Worm (Caenorhabditis elegans): ENCODE measurements around the gene C01G10.15.

Gene C01G10.15

ce11 chrV:15087207-15087706 lies at the start of gene C01G10.15, which contains the start of gene C01G10.6:
Gene C01G10.15, minus strand, starts transcription at chrV:15087307.
Gene C01G10.6, plus strand, starts transcription at chrV:15087656.
- TF ChIP-seq nhr-10 (tag; optimal IDR thresholded peaks at IDR 0.05) (no peak), ceh-16 (tag; optimal IDR thresholded peaks at IDR 0.05) (no peak), elt-1 (tag; optimal IDR thresholded peaks at IDR 0.05) (no peak), nhr-129 (tag; optimal IDR thresholded peaks at IDR 0.05) (no peak), ztf-4 (tag; optimal IDR thresholded peaks at IDR 0.05) (no peak), nhr-237 (tag; optimal IDR thresholded peaks at IDR 0.05) (no peak), sma-9 (GFP tag; optimal IDR thresholded peaks at IDR 0.05) (peak; percentile 0), sma-9 (tag; optimal IDR thresholded peaks at IDR 0.05) (no peak), gmeb-1 (tag; optimal IDR thresholded peaks at IDR 0.05) (no peak)

DNA sequence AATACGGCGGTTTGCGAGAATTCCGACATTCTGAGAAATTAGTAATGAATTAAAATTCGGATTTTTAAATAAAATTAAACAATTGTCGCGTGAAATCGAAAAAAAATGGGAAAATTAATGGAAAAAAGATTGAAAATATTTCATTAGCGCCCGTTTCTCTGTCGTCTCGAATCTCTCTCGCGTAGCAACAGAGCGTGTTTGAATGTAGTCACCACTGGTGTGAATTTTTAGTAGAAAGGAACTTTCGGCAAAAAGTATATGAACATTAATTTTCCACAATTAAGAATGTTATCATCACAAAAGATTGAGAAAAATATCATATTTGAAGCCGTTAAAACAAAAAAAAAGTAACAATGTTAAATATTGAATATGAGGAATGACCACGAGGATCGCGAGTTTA lies 49.7 kb upstream of the C01G10.15 start, which contains the start of gene aipl-1:
Gene aipl-1, minus strand, starts transcription at position 30 of the 400 bp plus-strand sequence.
- TF ChIP-seq nhr-23 (tag; optimal IDR thresholded peaks at IDR 0.05) (no peak), C34F6.9 (tag; optimal IDR thresholded peaks at IDR 0.05) (peak; percentile 90), ama-1 (optimal IDR thresholded peaks at IDR 0.05) (no peak), ztf-11 (tag; optimal IDR thresholded peaks at IDR 0.05) (no peak), egl-27 (tag; optimal IDR thresholded peaks at IDR 0.05) (peak; percentile 21), ZK546.5 (tag; optimal IDR thresholded peaks at IDR 0.05) (no peak), ztf-4 (tag; optimal IDR thresholded peaks at IDR 0.05) (peak; percentile 16), sma-3 (GFP tag; optimal IDR thresholded peaks at IDR 0.05) (peak; percentile 63), ztf-1 (GFP tag; conservative IDR thresholded peaks at IDR 0.05) (no peak), mbf-1 (tag; optimal IDR thresholded peaks at IDR 0.05) (no peak), dmd-4 (tag; optimal IDR thresholded peaks at IDR 0.05) (no peak), nhr-21 (tag; optimal IDR thresholded peaks at IDR 0.05) (peak; percentile 60), unc-39 (tag; optimal IDR thresholded peaks at IDR 0.05) (no peak), sma-9 (GFP tag; optimal IDR thresholded peaks at IDR 0.05) (peak; percentile 79), sma-9 (tag; optimal IDR thresholded peaks at IDR 0.05) (no peak), sem-4 (tag; optimal IDR thresholded peaks at IDR 0.05) (peak; percentile 3), nhr-10 (tag; optimal IDR thresholded peaks at IDR 0.05) (no peak), unc-62 (GFP tag; optimal IDR thresholded peaks at IDR 0.05) (no peak), nhr-77 (tag; optimal IDR thresholded peaks at IDR 0.05) (no peak), nhr-6 (tag; optimal IDR thresholded peaks at IDR 0.05) (no peak), peb-1 (tag; optimal IDR thresholded peaks at IDR 0.05) (no peak), mab-5 (tag; optimal IDR thresholded peaks at IDR 0.05) (no peak), aly-2 (tag; optimal IDR thresholded peaks at IDR 0.05) (no peak), snpc-4 (tag; optimal IDR thresholded peaks at IDR 0.05) (peak; percentile 68), fos-1 (tag; optimal IDR thresholded peaks at IDR 0.05) (peak; percentile 72), alr-1 (tag; optimal IDR thresholded peaks at IDR 0.05) (no peak), elt-3 (tag; optimal IDR thresholded peaks at IDR 0.05) (no peak), blmp-1 (tag; optimal IDR thresholded peaks at IDR 0.05; ENCODE audit: insufficient read depth) (peak; percentile 72), skn-1 (tag; optimal IDR thresholded peaks at IDR 0.05) (no peak), lin-13 (GFP tag; optimal IDR thresholded peaks at IDR 0.05) (peak; percentile 83), nhr-237 (tag; optimal IDR thresholded peaks at IDR 0.05) (no peak), R02D3.7 (tag; optimal IDR thresholded peaks at IDR 0.05) (no peak), lsy-2 (tag; optimal IDR thresholded peaks at IDR 0.05) (peak in 1 of 2 experiments; percentile 87), ceh-82 (tag; optimal IDR thresholded peaks at IDR 0.05) (peak; percentile 52), zag-1 (tag; optimal IDR thresholded peaks at IDR 0.05) (peak; percentile 59), nhr-25 (tag; optimal IDR thresholded peaks at IDR 0.05) (no peak), F13H6.1 (tag; optimal IDR thresholded peaks at IDR 0.05) (peak; percentile 56), nhr-11 (tag; optimal IDR thresholded peaks at IDR 0.05) (no peak), ceh-16 (tag; optimal IDR thresholded peaks at IDR 0.05) (no peak), nhr-12 (tag; optimal IDR thresholded peaks at IDR 0.05) (no peak), unc-55 (GFP tag; optimal IDR thresholded peaks at IDR 0.05) (peak; percentile 97), crh-2 (tag; optimal IDR thresholded peaks at IDR 0.05) (peak; percentile 79), mdl-1 (tag; optimal IDR thresholded peaks at IDR 0.05) (no peak), elt-1 (tag; optimal IDR thresholded peaks at IDR 0.05) (no peak), gmeb-1 (tag; optimal IDR thresholded peaks at IDR 0.05) (peak; percentile 87), Y55F3AM.14 (GFP tag; optimal IDR thresholded peaks at IDR 0.05) (no peak), lin-11 (tag; optimal IDR thresholded peaks at IDR 0.05) (no peak), nhr-129 (tag; optimal IDR thresholded peaks at IDR 0.05) (peak; percentile 86), lin-39 (tag; optimal IDR thresholded peaks at IDR 0.05) (no peak)
